Fruit fly (Drosophila melanogaster) whole organism, embryonic: Measurements from ENCODE around the gene CG10862.

Experiments
- B-H1 ChIP-seq: fragments of 200-800 bp; sonication (Bioruptor generic); IDR thresholded peaks from 3 replicates; pipeline ENCODE4 v1.3.6; 2022; ENCODE audit warnings: missing biosample characterization, missing genetic modification characterization
- Blimp-1 ChIP-seq: fragments of 200-800 bp; sonication (Bioruptor generic); optimal IDR thresholded peaks from 3 replicates; lab custom pipeline; 2018; ENCODE audit warnings: missing biosample characterization, missing genetic modification characterization, mild to moderate bottlenecking, moderate library complexity, missing genetic modification reagents
- CG10565 ChIP-seq: fragments of 200-800 bp; sonication (Bioruptor generic); optimal IDR thresholded peaks from 3 replicates; lab custom pipeline; 2016; ENCODE audit warnings: missing biosample characterization, mild to moderate bottlenecking, missing genetic modification characterization
- CG10959 ChIP-seq: fragments of 200-800 bp; sonication (Bioruptor generic); IDR thresholded peaks from 2 replicates; pipeline ENCODE4 v1.3.6; 2022; ENCODE audit warnings: missing biosample characterization, missing genetic modification characterization
- CG16813 ChIP-seq: fragments of 200-800 bp; sonication (Bioruptor generic); IDR thresholded peaks from 3 replicates; pipeline ENCODE4 v1.3.6; 2022; ENCODE audit warnings: missing biosample characterization, missing genetic modification characterization; ENCODE audit not compliant: partially characterized antibody
- CG18599 ChIP-seq: fragments of 200-800 bp; sonication (Bioruptor generic); optimal IDR thresholded peaks from 3 replicates; lab custom pipeline; 2017; ENCODE audit warnings: missing biosample characterization, missing genetic modification characterization, mild to moderate bottlenecking, moderate library complexity, missing genetic modification reagents
- CG2199 ChIP-seq: fragments of 200-800 bp; sonication (Bioruptor generic); IDR thresholded peaks from 3 replicates; pipeline ENCODE4 v1.3.6; 2022; ENCODE audit warnings: missing biosample characterization, missing genetic modification characterization
- CG2678 ChIP-seq: fragments of 200-800 bp; sonication (Bioruptor generic); optimal IDR thresholded peaks from 3 replicates; lab custom pipeline; 2019; ENCODE audit warnings: missing biosample characterization, mild to moderate bottlenecking, missing genetic modification characterization, moderate library complexity
- CG30431 ChIP-seq: fragments of 200-800 bp; sonication (Bioruptor generic); optimal IDR thresholded peaks from 2 replicates; lab custom pipeline; 2017; ENCODE audit warnings: missing biosample characterization, missing genetic modification characterization
- CG33557 ChIP-seq: fragments of 200-800 bp; sonication (Bioruptor generic); optimal IDR thresholded peaks from 2 replicates; lab custom pipeline; 2019; ENCODE audit warnings: missing biosample characterization, mild to moderate bottlenecking, missing genetic modification characterization, moderate library complexity
- CG3726 ChIP-seq: fragments of 200-800 bp; sonication (Bioruptor generic); IDR thresholded peaks from 3 replicates; pipeline ENCODE4, ENCODE4 v1.3.6; 2022; ENCODE audit warnings: missing biosample characterization, missing genetic modification characterization
- CG4360 ChIP-seq: fragments of 200-800 bp; sonication (Bioruptor generic); IDR thresholded peaks from 2 replicates; pipeline ENCODE4 v1.3.6; 2022; ENCODE audit warnings: missing biosample characterization, missing genetic modification characterization
- CG4424 ChIP-seq: fragments of 200-800 bp; sonication (Bioruptor generic); optimal IDR thresholded peaks from 3 replicates; lab custom pipeline; 2016; ENCODE audit warnings: missing biosample characterization, missing genetic modification characterization
- CG7928 ChIP-seq: fragments of 200-800 bp; sonication (Bioruptor generic); optimal IDR thresholded peaks from 2 replicates; lab custom pipeline; 2017; ENCODE audit warnings: missing biosample characterization, mild to moderate bottlenecking, missing genetic modification characterization
- CG7963 ChIP-seq: fragments of 200-800 bp; sonication (Bioruptor generic); IDR thresholded peaks from 3 replicates; pipeline ENCODE4 v1.3.6; 2022; ENCODE audit warnings: missing biosample characterization, missing genetic modification characterization; ENCODE audit not compliant: partially characterized antibody
- CG9797 ChIP-seq: fragments of 200-800 bp; sonication (Bioruptor generic); optimal IDR thresholded peaks from 3 replicates; lab custom pipeline; 2018; ENCODE audit warnings: missing biosample characterization, mild to moderate bottlenecking, missing genetic modification characterization
- CHES-1-like ChIP-seq: fragments of 200-800 bp; sonication (Bioruptor generic); optimal IDR thresholded peaks from 2 replicates; lab custom pipeline; 2016; ENCODE audit warnings: missing biosample characterization, missing genetic modification characterization
- Deaf1 ChIP-seq: fragments of 200-800 bp; optimal IDR thresholded peaks from 3 replicates; lab custom pipeline; 2019; ENCODE audit warnings: missing biosample characterization, mild to moderate bottlenecking, missing genetic modification characterization, moderate library complexity
- Dll ChIP-seq: fragments of 200-800 bp; sonication (Bioruptor generic); IDR thresholded peaks from 4 replicates; pipeline ENCODE4 v1.3.6; 2022; ENCODE audit warnings: missing biosample characterization, missing genetic modification characterization; ENCODE audit not compliant: partially characterized antibody
- E2f1 ChIP-seq: fragments of 200-800 bp; sonication (Bioruptor generic); IDR thresholded peaks from 2 replicates; pipeline ENCODE4 v1.3.6; 2022; ENCODE audit warnings: missing biosample characterization, missing genetic modification characterization
- Eip74EF ChIP-seq, 2 experiments: fragments of 200-800 bp in 1 of 2; fragments of >200 bp in 1 of 2; sonication (Bioruptor generic) in 1 of 2; optimal IDR thresholded peaks; 2 replicates each; lab custom pipeline; 2017 to 2019; ENCODE audit warnings: missing biosample characterization in 2 of 2, missing genetic modification characterization in 2 of 2, mild to moderate bottlenecking in 1 of 2, moderate library complexity in 1 of 2
- Hand ChIP-seq: fragments of 200-800 bp; sonication (Bioruptor generic); optimal IDR thresholded peaks from 2 replicates; lab custom pipeline; 2017; ENCODE audit warnings: mild to moderate bottlenecking, missing biosample characterization, missing genetic modification reagents, missing genetic modification characterization
- Hmx ChIP-seq: fragments of 200-800 bp; sonication (Bioruptor generic); optimal IDR thresholded peaks from 2 replicates; lab custom pipeline; 2016; ENCODE audit warnings: missing biosample characterization, missing genetic modification characterization
- Hr51 ChIP-seq, 2 experiments: fragments of 200-800 bp; sonication (Bioruptor generic); optimal IDR thresholded peaks; 2 replicates in 1 of 2; 3 replicates in 1 of 2; lab custom pipeline; 2016 to 2018; ENCODE audit warnings: missing biosample characterization in 2 of 2, missing genetic modification characterization in 2 of 2, mild to moderate bottlenecking in 1 of 2, moderate library complexity in 1 of 2
- Kr ChIP-seq: fragments of 200-800 bp; sonication (Bioruptor generic); optimal IDR thresholded peaks from 2 replicates; lab custom pipeline; 2017; ENCODE audit warnings: missing biosample characterization, mild to moderate bottlenecking, missing genetic modification characterization
- Lhr ChIP-seq: fragments of 200-800 bp; sonication (Bioruptor generic); optimal IDR thresholded peaks from 3 replicates; lab custom pipeline; 2017; ENCODE audit warnings: mild to moderate bottlenecking, missing biosample characterization, missing genetic modification reagents, missing genetic modification characterization
- Meics ChIP-seq: fragments of 200-800 bp; sonication (Bioruptor generic); optimal IDR thresholded peaks from 2 replicates; lab custom pipeline; 2017; ENCODE audit warnings: missing biosample characterization, mild to moderate bottlenecking, missing genetic modification characterization
- Rfx ChIP-seq: fragments of 200-800 bp; sonication (Bioruptor generic); IDR thresholded peaks from 2 replicates; pipeline ENCODE4 v1.3.6; 2022; ENCODE audit warnings: missing biosample characterization, missing genetic modification characterization
- Side ChIP-seq: fragments of 200-800 bp; sonication (Bioruptor generic); optimal IDR thresholded peaks from 2 replicates; lab custom pipeline; 2016; ENCODE audit warnings: missing biosample characterization, missing genetic modification characterization
- Sin3A ChIP-seq: fragments of >200 bp; optimal IDR thresholded peaks from 2 replicates; lab custom pipeline; 2018
- Stat92E ChIP-seq, 3 experiments: fragments of >200 bp in 2 of 3; fragments of 200-800 bp in 1 of 3; sonication (Bioruptor generic) in 1 of 3; optimal IDR thresholded peaks; 2 replicates each; lab custom pipeline; 2017 to 2019; ENCODE audit warnings: missing biosample characterization in 3 of 3, missing genetic modification characterization in 3 of 3, mild to moderate bottlenecking in 1 of 3, moderate library complexity in 1 of 3
- Tbp ChIP-seq: fragments of >200 bp; optimal IDR thresholded peaks from 2 replicates; lab custom pipeline; 2018; ENCODE audit warnings: missing biosample characterization, missing genetic modification characterization
- ap ChIP-seq: fragments of 200-800 bp; sonication (Bioruptor generic); IDR thresholded peaks from 2 replicates; pipeline ENCODE4 v1.3.6; 2022; ENCODE audit warnings: missing biosample characterization, missing genetic modification characterization
- danr ChIP-seq: fragments of 200-800 bp; sonication (Bioruptor generic); IDR thresholded peaks from 2 replicates; pipeline ENCODE4 v1.3.6; 2022; ENCODE audit warnings: missing biosample characterization, missing genetic modification characterization
- disco-r ChIP-seq: fragments of 200-800 bp; sonication (Bioruptor generic); optimal IDR thresholded peaks from 2 replicates; lab custom pipeline; 2016; ENCODE audit warnings: missing biosample characterization, missing genetic modification characterization
- dm ChIP-seq: fragments of 200-800 bp; sonication (Bioruptor generic); optimal IDR thresholded peaks from 3 replicates; lab custom pipeline; 2016; ENCODE audit warnings: missing biosample characterization, missing genetic modification characterization
- esg ChIP-seq: fragments of 200-800 bp; sonication (Bioruptor generic); conservative IDR thresholded peaks from 2 replicates; pipeline ENCODE4 v1.3.6; 2022; ENCODE audit warnings: missing biosample characterization, missing genetic modification characterization
- exex ChIP-seq: fragments of 200-800 bp; sonication (Bioruptor generic); optimal IDR thresholded peaks from 4 replicates; lab custom pipeline; 2018; ENCODE audit warnings: missing biosample characterization, mild to moderate bottlenecking, missing genetic modification characterization, moderate library complexity
- ham ChIP-seq: fragments of 200-800 bp; sonication (Bioruptor generic); IDR thresholded peaks from 2 replicates; pipeline ENCODE4 v1.3.6; 2022; ENCODE audit warnings: missing biosample characterization, missing genetic modification characterization
- hb ChIP-seq: fragments of 200-800 bp; sonication (Bioruptor generic); IDR thresholded peaks from 3 replicates; pipeline ENCODE4 v1.3.6; 2022; ENCODE audit warnings: missing biosample characterization, missing genetic modification characterization; ENCODE audit not compliant: partially characterized antibody
- jing ChIP-seq: fragments of 200-800 bp; sonication (Bioruptor generic); optimal IDR thresholded peaks from 2 replicates; lab custom pipeline; 2018; ENCODE audit warnings: missing biosample characterization, mild to moderate bottlenecking, missing genetic modification characterization
- kah ChIP-seq: fragments of 200-800 bp; sonication (Bioruptor generic); optimal IDR thresholded peaks from 2 replicates; lab custom pipeline; 2018; ENCODE audit warnings: missing biosample characterization, mild to moderate bottlenecking, missing genetic modification characterization
- lbe ChIP-seq: fragments of 200-800 bp; sonication (Bioruptor generic); optimal IDR thresholded peaks from 2 replicates; lab custom pipeline; 2016; ENCODE audit warnings: missing biosample characterization, mild to moderate bottlenecking, missing genetic modification characterization
- mirr ChIP-seq: fragments of 200-800 bp; sonication (Bioruptor generic); optimal IDR thresholded peaks from 3 replicates; lab custom pipeline; 2018; ENCODE audit warnings: missing biosample characterization, mild to moderate bottlenecking, missing genetic modification characterization
- pb ChIP-seq: fragments of 200-800 bp; sonication (Bioruptor generic); optimal IDR thresholded peaks from 3 replicates; lab custom pipeline; 2016; ENCODE audit warnings: missing biosample characterization, missing genetic modification characterization
- pfk ChIP-seq: fragments of 200-800 bp; sonication (Bioruptor generic); optimal IDR thresholded peaks from 2 replicates; lab custom pipeline; 2018; ENCODE audit warnings: missing biosample characterization, mild to moderate bottlenecking, missing genetic modification characterization, moderate library complexity
- scrt ChIP-seq: fragments of 200-800 bp; sonication (Bioruptor generic); optimal IDR thresholded peaks from 2 replicates; lab custom pipeline; 2018; ENCODE audit warnings: missing biosample characterization, mild to moderate bottlenecking, missing genetic modification characterization, moderate library complexity
- wdn ChIP-seq: fragments of 200-800 bp; sonication (Bioruptor generic); IDR thresholded peaks from 2 replicates; pipeline ENCODE4 v1.3.6; 2022; ENCODE audit warnings: missing biosample characterization, missing genetic modification characterization
- zf30C ChIP-seq: fragments of 200-800 bp; sonication (Bioruptor generic); optimal IDR thresholded peaks from 3 replicates; lab custom pipeline; 2018; ENCODE audit warnings: missing biosample characterization, mild to moderate bottlenecking, missing genetic modification characterization

The CG10862 gene

dm6 chr3L:3634107-3634737 lies 20.3 kb downstream of the CG10862 start (continued):
- TF ChIP-seq CG33557 (GFP tag; lab: Kevin White, UChicago) = peak; percentile 71
- peak; percentile 84 for TF ChIP-seq CG2678 (tag; lab: Kevin White, UChicago)
- TF ChIP-seq wdn = no peak
- peak; percentile 57 for TF ChIP-seq Deaf1 (tag; lab: Kevin White, UChicago)
- TF ChIP-seq B-H1 = no peak; the same call in 2 of the 3 replicates
- TF ChIP-seq ham (GFP tag; lab: Robert Waterston, UW) = no peak
- no peak for TF ChIP-seq zf30C (GFP tag; lab: Kevin White, UChicago)
- TF ChIP-seq Kr (GFP tag; lab: Kevin White, UChicago) = no peak
- peak; percentile 50 for TF ChIP-seq scrt
- TF ChIP-seq CG30431 (GFP tag; lab: Kevin White, UChicago) = no peak
- TF ChIP-seq exex = no peak
- TF ChIP-seq Rfx (GFP tag; lab: Robert Waterston, UW) = no peak
- no peak for TF ChIP-seq CG7928
- peak in 1 of 3 experiments; percentile 45 for TF ChIP-seq Stat92E (GFP tag; optimal IDR thresholded peaks at IDR 0.05; lab: Kevin White, UChicago)
- TF ChIP-seq CG10565 (GFP tag; lab: Kevin White, UChicago) = no peak
- TF ChIP-seq CG9797 = no peak
- TF ChIP-seq pfk = no peak
- TF ChIP-seq dm (GFP tag; lab: Kevin White, UChicago) = no peak
- TF ChIP-seq Eip74EF (GFP tag; optimal IDR thresholded peaks at IDR 0.05; lab: Kevin White, UChicago) = peak in 1 of 2 experiments; percentile 86
- TF ChIP-seq lbe (GFP tag; lab: Kevin White, UChicago) = peak; percentile 13
- TF ChIP-seq CG7963 (GFP tag; lab: Robert Waterston, UW) = no peak
- peak; percentile 47; the same call in 1 of the 2 replicates for TF ChIP-seq CG4360
- 0 out of 3 replicates have a peak, but pooled peaks have one; percentile 55 for TF ChIP-seq CG3726 (GFP tag; lab: Robert Waterston, UW)
- TF ChIP-seq CG18599 (GFP tag; lab: Kevin White, UChicago) = no peak
- peak in 1 of 2 experiments; percentile 80 for TF ChIP-seq Hr51 (GFP tag; optimal IDR thresholded peaks at IDR 0.05; lab: Kevin White, UChicago)
- no peak for TF ChIP-seq CG2199 (GFP tag; lab: Robert Waterston, UW)
- TF ChIP-seq Side = no peak
- peak; percentile 16 for TF ChIP-seq Meics
- TF ChIP-seq jing (GFP tag; lab: Kevin White, UChicago) = peak; percentile 12
- TF ChIP-seq danr (GFP tag; lab: Robert Waterston, UW) = no peak
- no peak for TF ChIP-seq CG10959
- TF ChIP-seq kah (GFP tag; lab: Kevin White, UChicago) = peak; percentile 60
- no peak for TF ChIP-seq Dll (GFP tag; lab: Robert Waterston, UW)
- no peak for TF ChIP-seq disco-r (GFP tag; lab: Kevin White, UChicago)
- no peak for TF ChIP-seq pb (GFP tag; lab: Kevin White, UChicago)
- no peak for TF ChIP-seq CG16813 (GFP tag; lab: Robert Waterston, UW)
- TF ChIP-seq Hmx = no peak
- peak; percentile 46; the same call in 1 of the 2 replicates for TF ChIP-seq esg (GFP tag; lab: Robert Waterston, UW)
- no peak for TF ChIP-seq Hand
- no peak for TF ChIP-seq mirr (GFP tag; lab: Kevin White, UChicago)
- no peak for TF ChIP-seq hb (GFP tag; lab: Robert Waterston, UW)
- TF ChIP-seq Lhr = peak; percentile 27
- no peak for TF ChIP-seq CHES-1-like (GFP tag; lab: Kevin White, UChicago)
- peak; percentile 55 for TF ChIP-seq CG4424 (GFP tag; lab: Kevin White, UChicago)
- peak; percentile 92 for TF ChIP-seq Blimp-1 (GFP tag; lab: Kevin White, UChicago)
- TF ChIP-seq ap (GFP tag; lab: Robert Waterston, UW) = peak; percentile 52; the same call in 1 of the 2 replicates
- TF ChIP-seq Tbp = no peak
- TF ChIP-seq E2f1 = peak; percentile 58
- no peak for TF ChIP-seq Sin3A (lab: Kevin White, UChicago)
